Fruit fly (Drosophila melanogaster) whole organism, embryonic: Measurements from ENCODE around the gene CrebB.

Experiments
- Aef1 ChIP-seq: fragments of 200-800 bp; sonication (Bioruptor generic); IDR thresholded peaks from 3 replicates; pipeline ENCODE4 v1.3.6; 2022; ENCODE audit warnings: missing biosample characterization, missing genetic modification characterization
- Awh ChIP-seq: fragments of 200-800 bp; sonication (Bioruptor generic); IDR thresholded peaks from 2 replicates; pipeline ENCODE4, ENCODE4 v1.3.6; 2022; ENCODE audit warnings: missing biosample characterization, missing genetic modification characterization
- CG10147 ChIP-seq: fragments of 200-800 bp; sonication (Bioruptor generic); optimal IDR thresholded peaks from 2 replicates; lab custom pipeline; 2019; ENCODE audit warnings: missing biosample characterization, mild to moderate bottlenecking, missing genetic modification characterization, moderate library complexity
- CG1024 ChIP-seq: fragments of 200-800 bp; sonication (Bioruptor generic); IDR thresholded peaks from 2 replicates; pipeline ENCODE4 v1.3.6; 2022; ENCODE audit warnings: missing biosample characterization, missing genetic modification characterization
- CG12744 ChIP-seq: fragments of 200-800 bp; sonication (Bioruptor generic); optimal IDR thresholded peaks from 2 replicates; lab custom pipeline; 2016; ENCODE audit warnings: missing biosample characterization, missing genetic modification characterization
- CG13287 ChIP-seq: fragments of 200-800 bp; sonication (Bioruptor generic); IDR thresholded peaks from 2 replicates; pipeline ENCODE4 v1.3.6; 2022; ENCODE audit warnings: missing biosample characterization, missing genetic modification characterization; ENCODE audit not compliant: partially characterized antibody
- CG13424 ChIP-seq: fragments of 200-800 bp; sonication (Bioruptor generic); optimal IDR thresholded peaks from 2 replicates; lab custom pipeline; 2019; ENCODE audit warnings: missing biosample characterization, mild to moderate bottlenecking, missing genetic modification characterization, moderate library complexity
- CG13624 ChIP-seq: fragments of 200-800 bp; sonication (Bioruptor generic); optimal IDR thresholded peaks from 2 replicates; lab custom pipeline; 2016; ENCODE audit warnings: missing biosample characterization, missing genetic modification characterization
- CG15601 ChIP-seq: fragments of 200-800 bp; sonication (Bioruptor generic); optimal IDR thresholded peaks from 3 replicates; lab custom pipeline; 2019; ENCODE audit warnings: missing biosample characterization, mild to moderate bottlenecking, missing genetic modification characterization, moderate library complexity
- CG17802 ChIP-seq: fragments of 200-800 bp; sonication (Bioruptor generic); optimal IDR thresholded peaks from 2 replicates; lab custom pipeline; 2018; ENCODE audit warnings: missing biosample characterization, mild to moderate bottlenecking, missing genetic modification characterization, moderate library complexity
- CG18619 ChIP-seq: fragments of 200-800 bp; sonication (Bioruptor generic); optimal IDR thresholded peaks from 3 replicates; lab custom pipeline; 2017; ENCODE audit warnings: missing biosample characterization, mild to moderate bottlenecking, missing genetic modification characterization
- CG2678 ChIP-seq: fragments of 200-800 bp; sonication (Bioruptor generic); optimal IDR thresholded peaks from 3 replicates; lab custom pipeline; 2019; ENCODE audit warnings: missing biosample characterization, mild to moderate bottlenecking, missing genetic modification characterization, moderate library complexity
- CG32772 ChIP-seq: fragments of 200-800 bp; sonication (Bioruptor generic); IDR thresholded peaks from 2 replicates; pipeline ENCODE4 v1.3.6; 2022; ENCODE audit warnings: missing biosample characterization, missing genetic modification characterization
- CG34224 ChIP-seq: fragments of 200-800 bp; sonication (Bioruptor generic); IDR thresholded peaks from 3 replicates; pipeline ENCODE4 v1.3.6; 2022; ENCODE audit warnings: missing biosample characterization, missing genetic modification characterization; ENCODE audit not compliant: partially characterized antibody
- CG6254 ChIP-seq: fragments of 200-800 bp; sonication (Bioruptor generic); optimal IDR thresholded peaks from 3 replicates; lab custom pipeline; 2017; ENCODE audit warnings: mild to moderate bottlenecking, missing biosample characterization, missing genetic modification reagents, missing genetic modification characterization
- CG6272 ChIP-seq: fragments of 200-800 bp; sonication (Bioruptor generic); IDR thresholded peaks from 2 replicates; pipeline ENCODE4 v1.3.6; 2022; ENCODE audit warnings: missing biosample characterization, missing genetic modification characterization
- CG7786 ChIP-seq: fragments of 200-800 bp; sonication (Bioruptor generic); optimal IDR thresholded peaks from 2 replicates; lab custom pipeline; 2016; ENCODE audit warnings: missing biosample characterization, missing genetic modification characterization
- CG7839 ChIP-seq: fragments of 200-800 bp; sonication (Bioruptor generic); optimal IDR thresholded peaks from 3 replicates; lab custom pipeline; 2018; ENCODE audit warnings: missing biosample characterization, mild to moderate bottlenecking, missing genetic modification characterization, moderate library complexity
- CG8089 ChIP-seq: fragments of 200-800 bp; sonication (Bioruptor generic); optimal IDR thresholded peaks from 3 replicates; lab custom pipeline; 2016; ENCODE audit warnings: missing biosample characterization, missing genetic modification characterization
- CG8924 ChIP-seq: fragments of 200-800 bp; optimal IDR thresholded peaks from 3 replicates; lab custom pipeline; 2019; ENCODE audit warnings: missing biosample characterization, mild to moderate bottlenecking, missing genetic modification characterization, moderate library complexity
- CG9215 ChIP-seq: fragments of 200-800 bp; sonication (Bioruptor generic); IDR thresholded peaks from 2 replicates; pipeline ENCODE4 v1.3.6; 2022; ENCODE audit warnings: missing biosample characterization, missing genetic modification characterization
- CG9817 ChIP-seq: fragments of 200-800 bp; sonication (Bioruptor generic); optimal IDR thresholded peaks from 2 replicates; lab custom pipeline; 2018; ENCODE audit warnings: missing biosample characterization, mild to moderate bottlenecking, missing genetic modification characterization, moderate library complexity
- Camta ChIP-seq: fragments of 200-800 bp; sonication (Bioruptor generic); optimal IDR thresholded peaks from 2 replicates; lab custom pipeline; 2016; ENCODE audit warnings: missing biosample characterization, missing genetic modification characterization
- Ets65A ChIP-seq: fragments of 200-800 bp; sonication (Bioruptor generic); peaks from one replicate; lab custom pipeline; 2016; ENCODE audit warnings: missing biosample characterization, missing genetic modification characterization
- Fer1 ChIP-seq: fragments of 200-800 bp; sonication (Bioruptor generic); optimal IDR thresholded peaks from 2 replicates; lab custom pipeline; 2017; ENCODE audit warnings: missing biosample characterization, mild to moderate bottlenecking, missing genetic modification characterization
- HmgZ ChIP-seq: fragments of 200-800 bp; sonication (Bioruptor generic); optimal IDR thresholded peaks from 2 replicates; lab custom pipeline; 2018; ENCODE audit warnings: missing biosample characterization, mild to moderate bottlenecking, missing genetic modification characterization
- Hr51 ChIP-seq, 2 experiments: fragments of 200-800 bp; sonication (Bioruptor generic); optimal IDR thresholded peaks; 2 replicates in 1 of 2; 3 replicates in 1 of 2; lab custom pipeline; 2016 to 2018; ENCODE audit warnings: missing biosample characterization in 2 of 2, missing genetic modification characterization in 2 of 2, mild to moderate bottlenecking in 1 of 2, moderate library complexity in 1 of 2
- Pdp1 ChIP-seq, 2 experiments: fragments of 200-800 bp; sonication (Bioruptor generic); optimal IDR thresholded peaks; 3 replicates each; lab custom pipeline; 2016; ENCODE audit warnings: missing biosample characterization in 2 of 2, missing genetic modification characterization in 2 of 2, mild to moderate bottlenecking in 1 of 2, moderate library complexity in 1 of 2
- Rx ChIP-seq: fragments of 200-800 bp; sonication (Bioruptor generic); IDR thresholded peaks from 2 replicates; pipeline ENCODE4 v1.3.6; 2022; ENCODE audit warnings: missing biosample characterization, missing genetic modification characterization
- Sox100B ChIP-seq: fragments of 200-800 bp; sonication (Bioruptor generic); optimal IDR thresholded peaks from 3 replicates; lab custom pipeline; 2018; ENCODE audit warnings: missing biosample characterization, mild to moderate bottlenecking, missing genetic modification characterization
- ara ChIP-seq: fragments of 200-800 bp; sonication (Bioruptor generic); IDR thresholded peaks from 2 replicates; pipeline ENCODE4 v1.3.6; 2022; ENCODE audit warnings: missing biosample characterization, missing genetic modification characterization
- bab2 ChIP-seq: fragments of 200-800 bp; sonication (Bioruptor generic); optimal IDR thresholded peaks from 2 replicates; lab custom pipeline; 2016; ENCODE audit warnings: missing biosample characterization, missing genetic modification characterization
- cg ChIP-seq: fragments of 200-800 bp; sonication (Bioruptor generic); optimal IDR thresholded peaks from 3 replicates; lab custom pipeline; 2019; ENCODE audit warnings: missing biosample characterization, mild to moderate bottlenecking, missing genetic modification characterization, moderate library complexity
- dan ChIP-seq: fragments of 200-800 bp; sonication (Bioruptor generic); IDR thresholded peaks from 2 replicates; pipeline ENCODE4 v1.3.6; 2022; ENCODE audit warnings: missing biosample characterization, missing genetic modification characterization
- danr ChIP-seq: fragments of 200-800 bp; sonication (Bioruptor generic); IDR thresholded peaks from 2 replicates; pipeline ENCODE4 v1.3.6; 2022; ENCODE audit warnings: missing biosample characterization, missing genetic modification characterization
- dmrt99B ChIP-seq: fragments of 200-800 bp; sonication (Bioruptor generic); optimal IDR thresholded peaks from 2 replicates; lab custom pipeline; 2018; ENCODE audit warnings: missing biosample characterization, mild to moderate bottlenecking, missing genetic modification characterization, moderate library complexity
- eve ChIP-seq, 2 experiments: fragments of >200 bp; optimal IDR thresholded peaks; 2 replicates each; lab custom pipeline; 2017; ENCODE audit warnings: missing biosample characterization in 2 of 2, missing genetic modification characterization in 2 of 2
- gce ChIP-seq: fragments of 200-800 bp; sonication (Bioruptor generic); IDR thresholded peaks from 3 replicates; pipeline ENCODE4 v1.3.6; 2022; ENCODE audit warnings: missing biosample characterization, missing genetic modification characterization
- gro ChIP-seq: fragments of 200-800 bp; sonication (Bioruptor generic); optimal IDR thresholded peaks from 2 replicates; lab custom pipeline; 2016; ENCODE audit warnings: missing biosample characterization, missing genetic modification characterization
- jing ChIP-seq: fragments of 200-800 bp; sonication (Bioruptor generic); optimal IDR thresholded peaks from 2 replicates; lab custom pipeline; 2018; ENCODE audit warnings: missing biosample characterization, mild to moderate bottlenecking, missing genetic modification characterization
- knrl ChIP-seq: fragments of 200-800 bp; sonication (Bioruptor generic); IDR thresholded peaks from 3 replicates; pipeline ENCODE4 v1.3.6; 2022; ENCODE audit warnings: missing biosample characterization, missing genetic modification characterization; ENCODE audit not compliant: partially characterized antibody
- mam ChIP-seq: fragments of 200-800 bp; sonication (Bioruptor generic); optimal IDR thresholded peaks from 3 replicates; lab custom pipeline; 2016; ENCODE audit warnings: missing biosample characterization, missing genetic modification characterization
- nmo ChIP-seq: fragments of 200-800 bp; sonication (Bioruptor generic); optimal IDR thresholded peaks from 2 replicates; lab custom pipeline; 2018; ENCODE audit warnings: missing biosample characterization, mild to moderate bottlenecking, missing genetic modification characterization, moderate library complexity
- pho ChIP-seq: fragments of 200-800 bp; sonication (Bioruptor generic); optimal IDR thresholded peaks from 2 replicates; lab custom pipeline; 2016; ENCODE audit warnings: missing biosample characterization, missing genetic modification characterization
- run ChIP-seq: fragments of 200-800 bp; sonication (Bioruptor generic); optimal IDR thresholded peaks from 3 replicates; lab custom pipeline; 2018; ENCODE audit warnings: missing biosample characterization, mild to moderate bottlenecking, missing genetic modification characterization
- seq ChIP-seq: fragments of 200-800 bp; sonication (Bioruptor generic); IDR thresholded peaks from 2 replicates; pipeline ENCODE4 v1.3.6; 2022; ENCODE audit warnings: missing biosample characterization, missing genetic modification characterization
- sisA ChIP-seq: fragments of 200-800 bp; sonication (Bioruptor generic); IDR thresholded peaks from 2 replicates; pipeline ENCODE4 v1.3.6; 2022; ENCODE audit warnings: missing biosample characterization, missing genetic modification characterization
- slbo ChIP-seq: fragments of 200-800 bp; sonication (Bioruptor generic); IDR thresholded peaks from 2 replicates; pipeline ENCODE4 v1.3.6; 2022; ENCODE audit warnings: missing biosample characterization, missing genetic modification characterization
- ssp ChIP-seq: fragments of 200-800 bp; sonication (Bioruptor generic); IDR thresholded peaks from 2 replicates; pipeline ENCODE4 v1.3.6; 2022; ENCODE audit warnings: missing biosample characterization, missing genetic modification characterization
- tgo ChIP-seq: fragments of 200-800 bp; sonication (Bioruptor generic); IDR thresholded peaks from 3 replicates; pipeline ENCODE4 v1.3.6; 2022; ENCODE audit warnings: missing biosample characterization, missing genetic modification characterization

The CrebB gene

dm6 chrX:18404632-18405238 is 38.6 kb downstream of the CrebB start (continued):
- peak; percentile 47 for TF ChIP-seq run (tag; lab: Kevin White, UChicago)
- peak; percentile 13 for TF ChIP-seq CG13424 (tag; lab: Kevin White, UChicago)
- no peak for TF ChIP-seq Awh
- no peak for TF ChIP-seq CG12744 (GFP tag; lab: Kevin White, UChicago)
- 0 out of 2 replicates have a peak, but pooled peaks have one; percentile 21 for TF ChIP-seq Rx
- TF ChIP-seq seq = peak; percentile 18; the same call in 1 of the 2 replicates
- TF ChIP-seq CG10147 (GFP tag; lab: Kevin White, UChicago) = no peak
- no peak for TF ChIP-seq slbo (GFP tag; lab: Robert Waterston, UW)
- TF ChIP-seq CG18619 (GFP tag; lab: Kevin White, UChicago) = peak; percentile 49
- peak; percentile 50 for TF ChIP-seq pho (GFP tag; lab: Kevin White, UChicago)
- no peak for TF ChIP-seq Fer1 (GFP tag; lab: Kevin White, UChicago)
- no peak for TF ChIP-seq CG7786
- peak; percentile 32 for TF ChIP-seq CG9817 (tag; lab: Kevin White, UChicago)
- TF ChIP-seq CG17802 = no peak
- TF ChIP-seq CG8089 (GFP tag; lab: Kevin White, UChicago) = no peak
- TF ChIP-seq cg = peak; percentile 46
- TF ChIP-seq sisA (GFP tag; lab: Robert Waterston, UW) = peak; percentile 29; the same call in 1 of the 2 replicates
- TF ChIP-seq CG13287 (GFP tag; lab: Robert Waterston, UW) = no peak
- TF ChIP-seq ara = no peak
- TF ChIP-seq nmo (GFP tag; lab: Kevin White, UChicago) = peak; percentile 65
- no peak for TF ChIP-seq CG6272 (GFP tag; lab: Robert Waterston, UW)
- TF ChIP-seq CG32772 = peak; percentile 38
- TF ChIP-seq bab2 = peak; percentile 46
- no peak for TF ChIP-seq tgo (GFP tag; lab: Robert Waterston, UW)
- peak; percentile 56 for TF ChIP-seq Sox100B (GFP tag; lab: Kevin White, UChicago)
- peak; percentile 36 for TF ChIP-seq mam
- no peak for TF ChIP-seq ssp (GFP tag; lab: Robert Waterston, UW)
- no peak for TF ChIP-seq jing (GFP tag; lab: Kevin White, UChicago)
- peak; percentile 8 for TF ChIP-seq HmgZ (tag; lab: Kevin White, UChicago)
- TF ChIP-seq CG9215 = no peak
- TF ChIP-seq CG34224 (GFP tag; lab: Robert Waterston, UW) = peak; percentile 43; the same call in 1 of the 3 replicates
- TF ChIP-seq eve (GFP tag; optimal IDR thresholded peaks at IDR 0.05; lab: Kevin White, UChicago) = peak in 1 of 2 experiments; percentile 87
- TF ChIP-seq knrl (GFP tag; lab: Robert Waterston, UW) = no peak
- no peak for TF ChIP-seq CG8924 (tag; lab: Kevin White, UChicago)
- peak; percentile 90 for TF ChIP-seq Ets65A
- peak; percentile 55 for TF ChIP-seq CG2678 (tag; lab: Kevin White, UChicago)
- TF ChIP-seq gro (GFP tag; lab: Kevin White, UChicago) = no peak
- no peak for TF ChIP-seq CG15601 (tag; lab: Kevin White, UChicago)
- TF ChIP-seq Hr51 (GFP tag; optimal IDR thresholded peaks at IDR 0.05; lab: Kevin White, UChicago) = peak in 1 of 2 experiments; percentile 49
- peak; percentile 54 for TF ChIP-seq CG7839 (tag; lab: Kevin White, UChicago)
- TF ChIP-seq CG1024 (GFP tag; lab: Robert Waterston, UW) = no peak
- TF ChIP-seq CG6254 (GFP tag; lab: Kevin White, UChicago) = no peak
- TF ChIP-seq Camta (GFP tag; lab: Kevin White, UChicago) = peak; percentile 1
- TF ChIP-seq CG13624 (GFP tag; lab: Kevin White, UChicago) = peak; percentile 7
- TF ChIP-seq dan (GFP tag; lab: Robert Waterston, UW) = no peak
- TF ChIP-seq Pdp1 (GFP tag; optimal IDR thresholded peaks at IDR 0.05; lab: Kevin White, UChicago) = peak in 1 of 2 experiments; percentile 97
- no peak for TF ChIP-seq Aef1
- TF ChIP-seq danr (GFP tag; lab: Robert Waterston, UW) = no peak
- peak; percentile 57 for TF ChIP-seq dmrt99B
- TF ChIP-seq gce (GFP tag; lab: Robert Waterston, UW) = peak; percentile 51; the same call in 1 of the 3 replicates
